Worm (Caenorhabditis elegans) whole organism, young adult: Measurements from ENCODE around the gene nimk-1.

Source experiments
- B0035.1 ChIP-seq: sonication (generic microtip); optimal IDR thresholded peaks from 2 replicates; lab custom pipeline; 2016; ENCODE audit warnings: missing genetic modification characterization, mild to moderate bottlenecking, missing compliant biosample characterization, missing genotype, missing genetic modification reagents
- B0261.1 ChIP-seq: sonication (generic microtip); optimal IDR thresholded peaks from 2 replicates; lab custom pipeline; 2016; ENCODE audit warnings: mild to moderate bottlenecking, missing genetic modification characterization, moderate library complexity, missing compliant biosample characterization
- B0336.3 ChIP-seq: fragments of 200-800 bp; sonication (Bioruptor generic); IDR thresholded peaks from 2 replicates; pipeline ENCODE4 v1.3.6; 2022; ENCODE audit warnings: missing genetic modification characterization, missing compliant biosample characterization
- C17E4.6 ChIP-seq: fragments of 200-800 bp; sonication (Bioruptor generic); IDR thresholded peaks from 2 replicates; pipeline ENCODE4 v1.3.6; 2022; ENCODE audit warnings: missing genetic modification reagents, missing genetic modification characterization, missing compliant biosample characterization
- F37B4.10 ChIP-seq: fragments of 200-800 bp; sonication (Bioruptor generic); IDR thresholded peaks from 2 replicates; pipeline ENCODE4 v1.3.6; 2022; ENCODE audit warnings: missing genetic modification characterization, missing compliant biosample characterization
- F49E8.2 ChIP-seq: sonication (generic microtip); optimal IDR thresholded peaks from 3 replicates; lab custom pipeline; 2017; ENCODE audit warnings: missing genetic modification characterization, mild to moderate bottlenecking, missing compliant biosample characterization, antibody characterized with exemption, moderate library complexity; ENCODE audit not compliant: insufficient read depth
- F55B11.4 ChIP-seq: sonication (generic microtip); optimal IDR thresholded peaks from 2 replicates; lab custom pipeline; 2016; ENCODE audit warnings: missing compliant biosample characterization, missing genetic modification characterization, borderline replicate concordance; ENCODE audit not compliant: insufficient read depth
- F57A8.1 ChIP-seq: fragments of 200-800 bp; sonication (Bioruptor generic); optimal IDR thresholded peaks from 2 replicates; lab custom pipeline; 2018; ENCODE audit warnings: mild to moderate bottlenecking, missing genetic modification characterization, moderate library complexity, missing compliant biosample characterization
- T26A5.8 ChIP-seq: sonication (generic microtip); optimal IDR thresholded peaks from 2 replicates; lab custom pipeline; 2016; ENCODE audit warnings: missing genetic modification characterization, missing compliant biosample characterization
- Y56A3A.18 ChIP-seq: fragments of 200-800 bp; sonication (Bioruptor generic); IDR thresholded peaks from 2 replicates; pipeline ENCODE4 v1.3.6; 2022; ENCODE audit warnings: missing genetic modification reagents, missing genetic modification characterization, missing compliant biosample characterization
- Y67H2A.10 ChIP-seq: fragments of 200-800 bp; sonication (Bioruptor generic); conservative IDR thresholded peaks from 2 replicates; pipeline ENCODE4 v1.3.6; 2022; ENCODE audit warnings: missing genetic modification reagents, missing genetic modification characterization, missing compliant biosample characterization
- akir-1 ChIP-seq: fragments of 200-800 bp; sonication (Bioruptor generic); optimal IDR thresholded peaks from 2 replicates; lab custom pipeline; 2018; ENCODE audit warnings: mild to moderate bottlenecking, missing genetic modification characterization, moderate library complexity, missing compliant biosample characterization
- attf-5 ChIP-seq: fragments of 200-800 bp; sonication (Bioruptor generic); optimal IDR thresholded peaks from 2 replicates; lab custom pipeline; 2018; ENCODE audit warnings: mild to moderate bottlenecking, missing genetic modification characterization, missing compliant biosample characterization
- bed-1 ChIP-seq: fragments of 200-800 bp; sonication (Bioruptor generic); IDR thresholded peaks from 2 replicates; pipeline ENCODE4 v1.3.6; 2022; ENCODE audit warnings: missing genetic modification reagents, missing genetic modification characterization, missing compliant biosample characterization
- ccch-3 ChIP-seq: fragments of 200-800 bp; sonication (Bioruptor generic); optimal IDR thresholded peaks from 2 replicates; lab custom pipeline; 2018; ENCODE audit warnings: mild to moderate bottlenecking, missing genetic modification characterization, missing compliant biosample characterization
- ceh-58 ChIP-seq: fragments of 200-800 bp; sonication (Bioruptor generic); IDR thresholded peaks from 2 replicates; pipeline ENCODE4 v1.3.6; 2022; ENCODE audit warnings: missing genetic modification characterization, missing compliant biosample characterization
- dpff-1 ChIP-seq: sonication (generic microtip); optimal IDR thresholded peaks from 2 replicates; lab custom pipeline; 2017; ENCODE audit warnings: mild to moderate bottlenecking, missing genetic modification characterization, missing compliant biosample characterization
- dpl-1 ChIP-seq: fragments of 150-350 bp; optimal IDR thresholded peaks from 2 replicates; lab custom pipeline; 2014; ENCODE audit warnings: missing biosample characterization, missing genetic modification reagents, missing genetic modification characterization
- efl-1 ChIP-seq: fragments of 150-350 bp; optimal IDR thresholded peaks from 2 replicates; lab custom pipeline; 2014; ENCODE audit warnings: missing biosample characterization, missing genetic modification reagents, missing genetic modification characterization
- egl-18 ChIP-seq: fragments of 200-800 bp; sonication (Bioruptor generic); IDR thresholded peaks from 2 replicates; pipeline ENCODE4 v1.3.6; 2022; ENCODE audit warnings: missing genetic modification reagents, missing genetic modification characterization, missing compliant biosample characterization
- egl-44 ChIP-seq: fragments of 200-800 bp; sonication (Bioruptor generic); IDR thresholded peaks from 2 replicates; pipeline ENCODE4 v1.3.6; 2022; ENCODE audit warnings: missing genetic modification reagents, missing genetic modification characterization, missing compliant biosample characterization
- ets-4 ChIP-seq: fragments of 200-800 bp; sonication (Bioruptor generic); optimal IDR thresholded peaks from 2 replicates; lab custom pipeline; 2018; ENCODE audit warnings: mild to moderate bottlenecking, missing genetic modification characterization, missing compliant biosample characterization
- fkh-3 ChIP-seq: sonication (generic microtip); optimal IDR thresholded peaks from 2 replicates; lab custom pipeline; 2016; ENCODE audit warnings: mild to moderate bottlenecking, missing genetic modification characterization, missing compliant biosample characterization
- gei-17 ChIP-seq: fragments of 200-800 bp; sonication (Bioruptor generic); optimal IDR thresholded peaks from 2 replicates; lab custom pipeline; 2018; ENCODE audit warnings: mild to moderate bottlenecking, missing genetic modification characterization, missing compliant biosample characterization
- him-1 ChIP-seq: sonication (generic microtip); optimal IDR thresholded peaks from 2 replicates; lab custom pipeline; 2016; ENCODE audit warnings: missing genotype, missing genetic modification reagents, missing genetic modification characterization, missing compliant biosample characterization
- hmg-20 ChIP-seq: fragments of 200-800 bp; sonication (Bioruptor generic); IDR thresholded peaks from 2 replicates; pipeline ENCODE4 v1.3.6; 2022; ENCODE audit warnings: missing genetic modification reagents, missing genetic modification characterization, missing compliant biosample characterization
- hrde-1 ChIP-seq: sonication (generic microtip); optimal IDR thresholded peaks from 2 replicates; lab custom pipeline; 2016; ENCODE audit warnings: missing genetic modification characterization, mild to moderate bottlenecking, missing compliant biosample characterization, moderate library complexity, missing genotype, missing genetic modification reagents, borderline replicate concordance
- lag-1 ChIP-seq: fragments of 200-800 bp; sonication (Bioruptor generic); IDR thresholded peaks from 2 replicates; pipeline ENCODE4 v1.3.6; 2022; ENCODE audit warnings: missing genetic modification reagents, missing genetic modification characterization, missing compliant biosample characterization
- let-526 ChIP-seq: fragments of 200-800 bp; sonication (Bioruptor generic); IDR thresholded peaks from 2 replicates; pipeline ENCODE4 v1.3.6; 2022; ENCODE audit warnings: missing genetic modification reagents, missing genetic modification characterization, missing compliant biosample characterization
- lsy-27 ChIP-seq: sonication (generic microtip); optimal IDR thresholded peaks from 2 replicates; lab custom pipeline; 2017; ENCODE audit warnings: missing genetic modification characterization, mild to moderate bottlenecking, missing compliant biosample characterization, antibody characterized with exemption, missing genotype, borderline replicate concordance; ENCODE audit not compliant: insufficient read depth
- madf-8 ChIP-seq: fragments of 200-800 bp; sonication (Bioruptor generic); conservative IDR thresholded peaks from 2 replicates; pipeline ENCODE4 v1.3.6; 2022; ENCODE audit warnings: missing genetic modification reagents, missing genetic modification characterization, missing compliant biosample characterization
- mes-4 ChIP-seq: sonication (generic microtip); optimal IDR thresholded peaks from 2 replicates; lab custom pipeline; 2016; ENCODE audit warnings: missing genotype, missing genetic modification characterization, missing compliant biosample characterization
- nfya-2 ChIP-seq: fragments of 200-800 bp; sonication (Bioruptor generic); IDR thresholded peaks from 2 replicates; pipeline ENCODE4 v1.3.6; 2022; ENCODE audit warnings: missing genetic modification reagents, missing genetic modification characterization, missing compliant biosample characterization
- nhr-80 ChIP-seq: sonication (generic microtip); optimal IDR thresholded peaks from 2 replicates; lab custom pipeline; 2016; ENCODE audit warnings: missing genetic modification characterization, missing compliant biosample characterization
- pha-4 ChIP-seq: fragments of 150-350 bp; sonication (generic microtip); optimal IDR thresholded peaks from 2 replicates; lab custom pipeline; 2014; ENCODE audit warnings: missing biosample characterization, missing genetic modification reagents, missing genetic modification characterization
- rcor-1 ChIP-seq: fragments of 200-800 bp; sonication (Bioruptor generic); IDR thresholded peaks from 2 replicates; pipeline ENCODE4 v1.3.6; 2022; ENCODE audit warnings: missing genetic modification reagents, missing genetic modification characterization, missing compliant biosample characterization
- rec-8 ChIP-seq, 2 experiments: sonication (generic microtip); optimal IDR thresholded peaks; 2 replicates each; lab custom pipeline; 2016; ENCODE audit warnings: mild to moderate bottlenecking in 2 of 2, missing genetic modification characterization in 2 of 2, missing genetic modification reagents in 2 of 2, missing genotype in 2 of 2, missing biosample characterization in 1 of 2, missing compliant biosample characterization in 1 of 2, moderate library complexity in 1 of 2
- sdz-38 ChIP-seq: sonication (generic microtip); optimal IDR thresholded peaks from 2 replicates; lab custom pipeline; 2016; ENCODE audit warnings: missing genotype, missing genetic modification characterization, missing compliant biosample characterization
- sea-2 ChIP-seq: fragments of 200-800 bp; sonication (Bioruptor generic); IDR thresholded peaks from 2 replicates; pipeline ENCODE4 v1.3.6; 2022; ENCODE audit warnings: missing genetic modification characterization, missing compliant biosample characterization
- snpc-1.1 ChIP-seq: sonication (generic microtip); optimal IDR thresholded peaks from 2 replicates; lab custom pipeline; 2017; ENCODE audit warnings: missing genetic modification characterization, mild to moderate bottlenecking, missing compliant biosample characterization, antibody characterized with exemption, moderate library complexity, missing genotype, missing genetic modification reagents; ENCODE audit not compliant: insufficient read depth
- snpc-1.3 ChIP-seq: sonication (generic microtip); optimal IDR thresholded peaks from 2 replicates; lab custom pipeline; 2017; ENCODE audit warnings: missing genetic modification characterization, mild to moderate bottlenecking, missing compliant biosample characterization, antibody characterized with exemption, moderate library complexity, missing genotype, missing genetic modification reagents; ENCODE audit not compliant: insufficient read depth
- snpc-4 ChIP-seq, 5 experiments: fragments of 150-350 bp in 1 of 5; sonication (generic microtip) in 4 of 5; optimal IDR thresholded peaks; 2 replicates each; lab custom pipeline; 2014 to 2018; ENCODE audit warnings: missing genetic modification characterization in 5 of 5, missing biosample characterization in 3 of 5, antibody characterized with exemption in 2 of 5, mild to moderate bottlenecking in 2 of 5, missing compliant biosample characterization in 2 of 5, missing genotype in 2 of 5, moderate library complexity in 2 of 5, missing genetic modification reagents in 1 of 5
- somi-1 ChIP-seq: fragments of 200-800 bp; sonication (Bioruptor generic); optimal IDR thresholded peaks from 2 replicates; lab custom pipeline; 2018; ENCODE audit warnings: mild to moderate bottlenecking, missing genetic modification characterization, missing compliant biosample characterization
- sptf-2 ChIP-seq: fragments of 200-800 bp; sonication (Bioruptor generic); optimal IDR thresholded peaks from 2 replicates; lab custom pipeline; 2018; ENCODE audit warnings: mild to moderate bottlenecking, missing genetic modification characterization, missing compliant biosample characterization
- xnd-1 ChIP-seq: sonication (generic microtip); optimal IDR thresholded peaks from 2 replicates; lab custom pipeline; 2016; ENCODE audit warnings: missing genotype, missing genetic modification reagents, missing genetic modification characterization, missing compliant biosample characterization
- ztf-25 ChIP-seq: fragments of 200-800 bp; sonication (Bioruptor generic); IDR thresholded peaks from 2 replicates; pipeline ENCODE4 v1.3.6; 2022; ENCODE audit warnings: missing genetic modification reagents, missing genetic modification characterization, missing compliant biosample characterization

Gene nimk-1

DNA sequence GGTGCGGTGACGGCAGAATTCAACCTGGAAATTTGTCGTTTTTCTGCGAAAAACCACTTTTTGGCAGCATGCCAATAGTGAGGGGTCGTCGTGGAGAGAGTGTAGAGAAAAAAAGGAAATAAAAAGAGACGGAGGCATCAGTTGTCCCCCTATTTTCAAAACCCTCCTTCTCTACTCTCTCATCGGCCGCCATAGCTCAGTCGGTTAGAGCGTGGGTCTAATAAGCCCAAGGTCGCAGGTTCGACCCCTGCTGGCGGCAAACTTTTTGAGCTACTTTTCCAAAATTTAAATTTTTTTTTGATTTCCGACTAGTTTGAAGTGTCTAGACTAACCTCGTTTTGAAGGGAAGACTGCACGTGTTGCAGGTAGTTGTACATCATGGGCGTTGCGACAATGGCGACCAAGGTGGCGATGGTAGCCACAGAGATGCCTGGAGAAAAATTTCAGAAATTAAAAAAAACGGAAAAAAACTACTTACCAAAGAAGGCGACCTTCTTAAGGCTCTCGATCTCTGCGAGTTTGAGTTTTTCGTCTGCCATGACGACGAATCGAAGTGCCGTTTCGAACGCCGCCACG is 40.9 kb upstream of the nimk-1 start, which contains the start of gene col-85 (continued):
- no peak for TF ChIP-seq lag-1 (GFP tag; lab: Robert Waterston, UW)
- peak; percentile 24 for TF ChIP-seq dpl-1 (GFP tag; lab: Kevin White, UChicago)
- TF ChIP-seq him-1 (tag; lab: Kevin White, UChicago) = peak; percentile 89
- TF ChIP-seq let-526 (GFP tag; lab: Robert Waterston, UW) = 0 out of 2 replicates have a peak, but pooled peaks have one; percentile 35
- peak; percentile 76 to 91 for TF ChIP-seq rec-8 (tag; optimal IDR thresholded peaks at IDR 0.05; lab: Kevin White, UChicago)
- peak; percentile 42 for TF ChIP-seq sptf-2 (GFP tag; lab: Kevin White, UChicago)
- TF ChIP-seq ccch-3 (GFP tag; lab: Kevin White, UChicago) = peak; percentile 30
- 0 out of 2 replicates have a peak, but pooled peaks have one; percentile 77 for TF ChIP-seq bed-1 (GFP tag; lab: Robert Waterston, UW)
- TF ChIP-seq gei-17 = peak; percentile 5
- TF ChIP-seq pha-4 (tag; lab: Kevin White, UChicago) = no peak
- peak; percentile 89 for TF ChIP-seq egl-44
- TF ChIP-seq lsy-27 = peak; percentile 29
- peak; percentile 39 for TF ChIP-seq nhr-80 (tag; lab: Kevin White, UChicago)
- TF ChIP-seq B0261.1 (tag; lab: Kevin White, UChicago) = peak; percentile 99
- TF ChIP-seq akir-1 (GFP tag; lab: Kevin White, UChicago) = no peak
- TF ChIP-seq fkh-3 (tag; lab: Kevin White, UChicago) = peak; percentile 87
- peak; percentile 26 for TF ChIP-seq efl-1 (GFP tag; lab: Kevin White, UChicago)
- TF ChIP-seq hrde-1 (tag; lab: Kevin White, UChicago) = peak; percentile 74
- TF ChIP-seq egl-18 = 0 out of 2 replicates have a peak, but pooled peaks have one; percentile 50
- TF ChIP-seq F57A8.1 (GFP tag; lab: Kevin White, UChicago) = peak; percentile 43
- TF ChIP-seq somi-1 = peak; percentile 79
- no peak for TF ChIP-seq xnd-1 (tag; lab: Kevin White, UChicago)
- peak; percentile 85 for TF ChIP-seq rcor-1
- no peak for TF ChIP-seq Y67H2A.10 (GFP tag; lab: Robert Waterston, UW)
- peak; percentile 68 for TF ChIP-seq F49E8.2 (tag; lab: Kevin White, UChicago)
- peak; percentile 84 for TF ChIP-seq attf-5 (GFP tag; lab: Kevin White, UChicago)
- peak; percentile 72 for TF ChIP-seq B0035.1
- peak; percentile 93 for TF ChIP-seq ztf-25 (GFP tag; lab: Robert Waterston, UW)
- TF ChIP-seq F37B4.10 (GFP tag; lab: Robert Waterston, UW) = 0 out of 2 replicates have a peak, but pooled peaks have one; percentile 86
- peak; percentile 56; the same call in 1 of the 2 replicates for TF ChIP-seq Y56A3A.18 (GFP tag; lab: Robert Waterston, UW)
- peak; percentile 91 for TF ChIP-seq snpc-4 (GFP tag; optimal IDR thresholded peaks at IDR 0.05; lab: Kevin White, UChicago)
- peak; percentile 92 to 97 (median 95) for TF ChIP-seq snpc-4 (tag; optimal IDR thresholded peaks at IDR 0.05; lab: Kevin White, UChicago)
- peak; percentile 67 for TF ChIP-seq hmg-20 (GFP tag; lab: Robert Waterston, UW)
- no peak for TF ChIP-seq sdz-38
- TF ChIP-seq ceh-58 (GFP tag; lab: Robert Waterston, UW) = peak; percentile 93
- TF ChIP-seq sea-2 (GFP tag; lab: Robert Waterston, UW) = no peak
- TF ChIP-seq snpc-1.1 = peak; percentile 90
- TF ChIP-seq C17E4.6 (GFP tag; lab: Robert Waterston, UW) = no peak
- TF ChIP-seq mes-4 (tag; lab: Kevin White, UChicago) = peak; percentile 45
- no peak; the same call in 1 of the 2 replicates for TF ChIP-seq madf-8 (GFP tag; lab: Robert Waterston, UW)
- TF ChIP-seq dpff-1 (tag; lab: Kevin White, UChicago) = no peak
- TF ChIP-seq F55B11.4 = no peak
- 0 out of 2 replicates have a peak, but pooled peaks have one; percentile 41 for TF ChIP-seq nfya-2
- peak; percentile 75 for TF ChIP-seq B0336.3 (GFP tag; lab: Robert Waterston, UW)
- TF ChIP-seq ets-4 (GFP tag; lab: Kevin White, UChicago) = no peak
- peak; percentile 49 for TF ChIP-seq T26A5.8 (tag; lab: Kevin White, UChicago)
- peak; percentile 87 for TF ChIP-seq snpc-1.3 (tag; lab: Kevin White, UChicago)
